Worm (Caenorhabditis elegans) whole organism, L1 larva: ENCODE data around the gene H14A12.5.

Experiments
- C04F5.9 ChIP-seq: sonication (generic microtip); optimal IDR thresholded peaks from 2 replicates; lab custom pipeline; 2016; ENCODE audit warnings: missing genetic modification characterization, missing compliant biosample characterization
- C16A3.4 ChIP-seq: fragments of 150-350 bp; optimal IDR thresholded peaks from 2 replicates; lab custom pipeline; 2014; ENCODE audit warnings: missing biosample characterization, missing genetic modification characterization
- F16B12.6 ChIP-seq: fragments of 150-350 bp; optimal IDR thresholded peaks from 2 replicates; lab custom pipeline; 2014; ENCODE audit warnings: missing biosample characterization, missing genetic modification characterization
- alr-1 ChIP-seq: fragments of 200-800 bp; sonication (Bioruptor generic); optimal IDR thresholded peaks from 2 replicates; lab custom pipeline; 2018; ENCODE audit warnings: borderline replicate concordance, mild to moderate bottlenecking, missing genetic modification characterization, missing compliant biosample characterization
- aly-2 ChIP-seq: fragments of 150-350 bp; optimal IDR thresholded peaks from 2 replicates; lab custom pipeline; 2014; ENCODE audit warnings: missing biosample characterization, missing genetic modification characterization
- ama-1 ChIP-seq: fragments of 150-350 bp; optimal IDR thresholded peaks from 2 replicates; lab custom pipeline; 2014
- blmp-1 ChIP-seq: fragments of 150-350 bp; optimal IDR thresholded peaks from 2 replicates; lab custom pipeline; 2014; ENCODE audit warnings: missing biosample characterization, missing genetic modification characterization
- ceh-88 ChIP-seq: fragments of 200-800 bp; sonication (Bioruptor generic); IDR thresholded peaks from 2 replicates; pipeline ENCODE4 v1.3.6; 2022; ENCODE audit warnings: missing genetic modification characterization, missing compliant biosample characterization
- ces-1 ChIP-seq: fragments of 150-350 bp; optimal IDR thresholded peaks from 2 replicates; lab custom pipeline; 2014; ENCODE audit warnings: missing biosample characterization, missing genetic modification reagents, missing genetic modification characterization
- efl-1 ChIP-seq, 4 experiments: fragments of 150-350 bp; optimal IDR thresholded peaks in 3 of 4; peaks in 1 of 4; 1 replicate in 1 of 4; 2 replicates in 3 of 4; lab custom pipeline; 2014; ENCODE audit warnings: missing biosample characterization in 2 of 4, missing genetic modification characterization in 2 of 4, missing genetic modification reagents in 2 of 4
- elt-2 ChIP-seq: sonication (generic microtip); optimal IDR thresholded peaks from 2 replicates; lab custom pipeline; 2016; ENCODE audit warnings: missing genetic modification characterization, mild to moderate bottlenecking, inconsistent platforms, missing compliant biosample characterization, missing genetic modification reagents
- fkh-10 ChIP-seq: sonication (generic microtip); optimal IDR thresholded peaks from 2 replicates; lab custom pipeline; 2017; ENCODE audit warnings: missing biosample characterization, missing genetic modification reagents, missing genetic modification characterization
- fkh-4 ChIP-seq: sonication (generic microtip); optimal IDR thresholded peaks from 2 replicates; lab custom pipeline; 2016; ENCODE audit warnings: missing compliant biosample characterization, missing genetic modification characterization, borderline replicate concordance
- fkh-8 ChIP-seq: sonication (generic microtip); optimal IDR thresholded peaks from 2 replicates; lab custom pipeline; 2016; ENCODE audit warnings: mild to moderate bottlenecking, missing genetic modification characterization, missing compliant biosample characterization
- fos-1 ChIP-seq: fragments of 150-350 bp; optimal IDR thresholded peaks from 2 replicates; lab custom pipeline; 2014; ENCODE audit warnings: missing biosample characterization, missing genetic modification characterization
- grh-1 ChIP-seq: fragments of 200-800 bp; sonication (Bioruptor generic); IDR thresholded peaks from 2 replicates; pipeline ENCODE4 v1.3.6; 2022; ENCODE audit warnings: missing genetic modification reagents, missing genetic modification characterization, missing compliant biosample characterization
- hlh-4 ChIP-seq: sonication (generic microtip); optimal IDR thresholded peaks from 2 replicates; lab custom pipeline; 2016; ENCODE audit warnings: mild to moderate bottlenecking, missing genetic modification characterization, missing compliant biosample characterization
- hpl-2 ChIP-seq: fragments of 150-350 bp; optimal IDR thresholded peaks from 2 replicates; lab custom pipeline; 2014; ENCODE audit warnings: missing biosample characterization, missing genetic modification reagents, missing genetic modification characterization
- jun-1 ChIP-seq: fragments of 150-350 bp; optimal IDR thresholded peaks from 2 replicates; lab custom pipeline; 2014; ENCODE audit warnings: missing biosample characterization, missing genetic modification reagents, missing genetic modification characterization
- lin-13 ChIP-seq: fragments of 150-350 bp; optimal IDR thresholded peaks from 2 replicates; lab custom pipeline; 2014; ENCODE audit warnings: missing biosample characterization, missing genetic modification reagents, missing genetic modification characterization
- lin-14 ChIP-seq: fragments of 200-800 bp; sonication (Bioruptor generic); optimal IDR thresholded peaks from 2 replicates; lab custom pipeline; 2018; ENCODE audit warnings: mild to moderate bottlenecking, missing genetic modification characterization, moderate library complexity, missing compliant biosample characterization
- lin-15B ChIP-seq: fragments of 150-350 bp; sonication (generic microtip); optimal IDR thresholded peaks from 3 replicates; lab custom pipeline; 2014; ENCODE audit warnings: missing biosample characterization, missing genetic modification characterization
- lin-39 ChIP-seq: fragments of 150-350 bp; optimal IDR thresholded peaks from 2 replicates; lab custom pipeline; 2014; ENCODE audit warnings: missing biosample characterization, missing genetic modification reagents, missing genetic modification characterization
- lsy-2 ChIP-seq, 2 experiments: fragments of 150-350 bp; optimal IDR thresholded peaks; 2 replicates each; lab custom pipeline; 2014; ENCODE audit warnings: missing biosample characterization in 2 of 2, missing genetic modification characterization in 2 of 2
- mdl-1 ChIP-seq, 2 experiments: fragments of 150-350 bp; optimal IDR thresholded peaks; 2 replicates each; lab custom pipeline; 2014 to 2017; ENCODE audit warnings: missing biosample characterization in 2 of 2, missing genetic modification characterization in 2 of 2, inconsistent platforms in 1 of 2
- mef-2 ChIP-seq: fragments of 150-350 bp; optimal IDR thresholded peaks from 2 replicates; lab custom pipeline; 2014; ENCODE audit warnings: missing biosample characterization, missing genetic modification characterization
- mep-1 ChIP-seq: fragments of 150-350 bp; optimal IDR thresholded peaks from 2 replicates; lab custom pipeline; 2014; ENCODE audit warnings: missing biosample characterization, missing genetic modification characterization
- nhr-12 ChIP-seq: sonication (generic microtip); optimal IDR thresholded peaks from 2 replicates; lab custom pipeline; 2017; ENCODE audit warnings: missing biosample characterization, missing genetic modification characterization
- nhr-19 ChIP-seq: fragments of 200-800 bp; sonication (Bioruptor generic); conservative IDR thresholded peaks from 2 replicates; pipeline ENCODE4 v1.3.6; 2022; ENCODE audit warnings: missing genetic modification characterization, missing compliant biosample characterization
- nhr-237 ChIP-seq: fragments of 150-350 bp; optimal IDR thresholded peaks from 2 replicates; lab custom pipeline; 2014; ENCODE audit warnings: missing biosample characterization, missing genetic modification characterization
- nhr-28 ChIP-seq: fragments of 150-350 bp; optimal IDR thresholded peaks from 2 replicates; lab custom pipeline; 2014; ENCODE audit warnings: missing biosample characterization, missing genetic modification characterization
- nhr-47 ChIP-seq: sonication (generic microtip); optimal IDR thresholded peaks from 2 replicates; lab custom pipeline; 2016; ENCODE audit warnings: mild to moderate bottlenecking, missing genetic modification characterization, moderate library complexity, missing compliant biosample characterization
- nhr-71 ChIP-seq: sonication (generic microtip); optimal IDR thresholded peaks from 2 replicates; lab custom pipeline; 2016; ENCODE audit warnings: mild to moderate bottlenecking, missing genetic modification characterization, moderate library complexity, missing compliant biosample characterization
- nhr-84 ChIP-seq: sonication (generic microtip); optimal IDR thresholded peaks from 2 replicates; lab custom pipeline; 2017; ENCODE audit warnings: missing biosample characterization, missing genetic modification characterization
- nhr-85 ChIP-seq: sonication (generic microtip); peaks from one replicate; lab custom pipeline; 2016; ENCODE audit warnings: missing genetic modification characterization, inconsistent platforms, missing compliant biosample characterization
- pax-3 ChIP-seq: fragments of 200-800 bp; sonication (Bioruptor generic); optimal IDR thresholded peaks from 2 replicates; lab custom pipeline; 2018; ENCODE audit warnings: mild to moderate bottlenecking, missing genetic modification characterization, moderate library complexity, missing compliant biosample characterization
- rnt-1 ChIP-seq: sonication (generic microtip); optimal IDR thresholded peaks from 2 replicates; lab custom pipeline; 2016; ENCODE audit warnings: mild to moderate bottlenecking, missing genetic modification characterization, moderate library complexity, missing compliant biosample characterization
- snpc-4 ChIP-seq: fragments of 150-350 bp; optimal IDR thresholded peaks from 2 replicates; lab custom pipeline; 2014; ENCODE audit warnings: missing biosample characterization, missing genetic modification characterization
- snu-23 ChIP-seq: sonication (generic microtip); optimal IDR thresholded peaks from 2 replicates; lab custom pipeline; 2016; ENCODE audit warnings: missing genetic modification characterization, missing compliant biosample characterization
- sptf-1 ChIP-seq: fragments of 150-350 bp; optimal IDR thresholded peaks from 2 replicates; lab custom pipeline; 2014; ENCODE audit warnings: missing biosample characterization, missing genetic modification characterization
- sup-37 ChIP-seq: fragments of 200-800 bp; sonication (Bioruptor generic); optimal IDR thresholded peaks from 2 replicates; lab custom pipeline; 2018; ENCODE audit warnings: mild to moderate bottlenecking, missing genetic modification characterization, missing compliant biosample characterization
- tlp-1 ChIP-seq: fragments of 150-350 bp; optimal IDR thresholded peaks from 2 replicates; lab custom pipeline; 2014; ENCODE audit warnings: missing biosample characterization, missing genetic modification characterization
- unc-30 ChIP-seq: sonication (generic microtip); optimal IDR thresholded peaks from 2 replicates; lab custom pipeline; 2017; ENCODE audit warnings: missing biosample characterization, missing genetic modification characterization
- unc-86 ChIP-seq: sonication (generic microtip); optimal IDR thresholded peaks from 2 replicates; lab custom pipeline; 2016; ENCODE audit warnings: missing genetic modification characterization, missing compliant biosample characterization
- unc-98 ChIP-seq: fragments of 200-800 bp; sonication (Bioruptor generic); IDR thresholded peaks from 2 replicates; pipeline ENCODE4 v1.3.6; 2022; ENCODE audit warnings: missing genetic modification characterization, missing compliant biosample characterization
- vab-15 ChIP-seq: sonication (generic microtip); optimal IDR thresholded peaks from 2 replicates; lab custom pipeline; 2017; ENCODE audit warnings: missing genotype, mild to moderate bottlenecking, missing genetic modification characterization, missing compliant biosample characterization
- xbp-1 ChIP-seq: sonication (generic microtip); optimal IDR thresholded peaks from 2 replicates; lab custom pipeline; 2016; ENCODE audit warnings: missing genetic modification characterization, missing compliant biosample characterization
- zag-1 ChIP-seq: fragments of 150-350 bp; optimal IDR thresholded peaks from 2 replicates; lab custom pipeline; 2014; ENCODE audit warnings: missing biosample characterization, missing genetic modification characterization
- zip-4 ChIP-seq: fragments of 200-800 bp; sonication (Bioruptor generic); optimal IDR thresholded peaks from 2 replicates; lab custom pipeline; 2018; ENCODE audit warnings: mild to moderate bottlenecking, missing genetic modification characterization, moderate library complexity, missing compliant biosample characterization
- ztf-11 ChIP-seq, 2 experiments: sonication (generic microtip); optimal IDR thresholded peaks; 2 replicates each; lab custom pipeline; 2016 to 2017; ENCODE audit warnings: missing genetic modification characterization in 2 of 2, missing biosample characterization in 1 of 2, missing compliant biosample characterization in 1 of 2
- ztf-4 ChIP-seq: fragments of 150-350 bp; optimal IDR thresholded peaks from 2 replicates; lab custom pipeline; 2014; ENCODE audit warnings: missing biosample characterization, missing genetic modification characterization

H14A12.5 gene

DNA sequence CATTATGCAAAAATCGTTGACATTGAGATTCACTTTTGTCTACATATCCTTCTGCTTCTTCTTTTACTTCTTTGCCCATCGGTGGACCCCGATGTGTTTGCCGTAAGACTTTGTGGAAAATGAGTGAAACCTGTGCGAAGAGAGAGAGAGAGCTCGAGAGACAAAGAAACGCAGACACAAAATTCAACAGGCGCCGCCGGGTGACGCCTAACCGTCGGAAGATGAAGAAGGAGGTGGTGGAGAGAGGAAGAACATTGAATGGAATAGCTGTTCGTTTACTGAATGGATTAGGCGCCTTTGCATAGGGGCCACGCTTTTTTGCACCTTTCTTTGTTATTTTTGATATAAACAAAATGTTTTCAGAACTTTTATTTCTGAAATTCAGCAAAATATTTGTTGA is 38.1 kb upstream of the H14A12.5 start:
- TF ChIP-seq nhr-85 (no peak), lsy-2 (tag; optimal IDR thresholded peaks at IDR 0.05; lab: Kevin White, UChicago) (no peak), zag-1 (tag; lab: Kevin White, UChicago) (no peak), blmp-1 (tag; lab: Kevin White, UChicago) (peak; percentile 72), fkh-8 (tag; lab: Kevin White, UChicago) (no peak), nhr-12 (tag; lab: Kevin White, UChicago) (no peak)

DNA sequence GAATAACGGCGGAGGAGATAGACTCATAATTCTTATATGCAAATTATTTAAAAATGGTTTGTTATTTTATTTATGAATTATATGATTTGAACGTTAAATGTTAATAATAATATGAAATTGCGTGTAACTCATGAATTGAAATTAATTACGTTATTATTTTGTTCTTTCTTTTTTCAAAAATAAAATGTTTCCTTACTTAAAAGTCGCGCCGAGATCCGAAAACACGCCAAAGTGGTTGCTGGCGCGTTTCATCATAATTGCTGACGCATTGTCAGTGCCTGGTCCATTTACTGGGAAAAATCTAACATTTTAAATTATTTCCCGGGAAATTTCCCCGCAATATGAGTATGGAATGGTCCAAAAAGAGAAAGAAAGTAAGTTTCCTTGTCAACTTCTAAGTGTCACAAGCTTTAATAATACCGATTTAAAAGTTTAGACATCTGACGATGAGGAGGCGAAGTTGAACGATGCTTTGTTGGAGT is 30.6 kb upstream of the H14A12.5 start, which contains the start of the genes C07H6.9 and sap-140:
Gene C07H6.9 (minus strand): TSS at position 51 of the 482 bp plus-strand sequence.
Gene sap-140 (plus strand): TSS at position 318 of the 482 bp plus-strand sequence.
- TF ChIP-seq tlp-1 (tag; lab: Kevin White, UChicago), result no peak
- peak; percentile 87 for TF ChIP-seq xbp-1 (tag; lab: Kevin White, UChicago)
- no peak for TF ChIP-seq unc-98
- peak; percentile 6 for TF ChIP-seq aly-2 (tag; lab: Kevin White, UChicago)
- TF ChIP-seq jun-1, result peak; percentile 47
- peak; percentile 22 for TF ChIP-seq sup-37 (GFP tag; lab: Kevin White, UChicago)
- no peak for TF ChIP-seq unc-30
- peak; percentile 92 for TF ChIP-seq nhr-71
- TF ChIP-seq lin-39 (tag; lab: Kevin White, UChicago), result peak; percentile 67
- no peak for TF ChIP-seq zag-1 (tag; lab: Kevin White, UChicago)
- TF ChIP-seq ama-1 (lab: Kevin White, UChicago), result no peak
- no peak for TF ChIP-seq fkh-4 (tag; lab: Kevin White, UChicago)
- peak; percentile 51 for TF ChIP-seq C04F5.9 (tag; lab: Kevin White, UChicago)
- no peak for TF ChIP-seq alr-1 (tag; lab: Kevin White, UChicago)
- no peak for TF ChIP-seq sptf-1 (tag; lab: Kevin White, UChicago)
- TF ChIP-seq ztf-4, result peak; percentile 3
- peak; percentile 80 for TF ChIP-seq C16A3.4 (tag; lab: Kevin White, UChicago)
- TF ChIP-seq lin-15B (tag; lab: Kevin White, UChicago), result peak; percentile 73
- TF ChIP-seq mep-1, result peak; percentile 97
- peak; percentile 68 for TF ChIP-seq grh-1 (GFP tag; lab: Robert Waterston, UW)
- TF ChIP-seq fkh-10, result peak; percentile 16
- peak; percentile 83 for TF ChIP-seq lin-14
- TF ChIP-seq nhr-19, result peak; percentile 86
- TF ChIP-seq fkh-8 (tag; lab: Kevin White, UChicago), result peak; percentile 66
- no peak for TF ChIP-seq nhr-28
- TF ChIP-seq ces-1, result no peak
- TF ChIP-seq nhr-84 (tag; lab: Kevin White, UChicago), result no peak
- no peak for TF ChIP-seq pax-3 (tag; lab: Kevin White, UChicago)
- peak; percentile 35 for TF ChIP-seq zip-4 (GFP tag; lab: Kevin White, UChicago)
- TF ChIP-seq elt-2 (tag; lab: Kevin White, UChicago), result peak; percentile 27
- peak; percentile 88 for TF ChIP-seq snu-23 (GFP tag; lab: Kevin White, UChicago)
- peak; percentile 80 for TF ChIP-seq snpc-4 (tag; lab: Kevin White, UChicago)
- TF ChIP-seq vab-15 (tag; lab: Kevin White, UChicago), result peak; percentile 47
- TF ChIP-seq lin-13, result peak; percentile 82
- TF ChIP-seq mef-2 (tag; lab: Kevin White, UChicago), result peak; percentile 46
- TF ChIP-seq hpl-2 (GFP tag; lab: Kevin White, UChicago), result no peak
- peak; percentile 54 for TF ChIP-seq nhr-237 (tag; lab: Kevin White, UChicago)
- no peak for TF ChIP-seq hlh-4 (tag; lab: Kevin White, UChicago)
- peak; percentile 89 for TF ChIP-seq nhr-47 (tag; lab: Kevin White, UChicago)
- peak; percentile 79 for TF ChIP-seq unc-86 (tag; lab: Kevin White, UChicago)
- peak in 1 of 2 experiments; percentile 81 for TF ChIP-seq mdl-1 (tag; optimal IDR thresholded peaks at IDR 0.05; lab: Kevin White, UChicago)
- TF ChIP-seq efl-1 (optimal IDR thresholded peaks at IDR 0.05; lab: Kevin White, UChicago), result peak; percentile 84 to 94
- peak; percentile 92 to 99 for TF ChIP-seq efl-1 (GFP tag; optimal IDR thresholded peaks at IDR 0.05 in 1 of 2; lab: Kevin White, UChicago)
- TF ChIP-seq fos-1 (tag; lab: Kevin White, UChicago), result peak; percentile 24
- peak in 1 of 2 experiments; percentile 62 for TF ChIP-seq ztf-11 (tag; optimal IDR thresholded peaks at IDR 0.05; lab: Kevin White, UChicago)
- peak; percentile 64 for TF ChIP-seq F16B12.6 (tag; lab: Kevin White, UChicago)
- TF ChIP-seq ceh-88, result 0 out of 2 replicates have a peak, but pooled peaks have one; percentile 41
- peak; percentile 93 for TF ChIP-seq rnt-1
